Fruit fly (Drosophila melanogaster): Measurements from ENCODE around the gene CG46320.

Gene CG46320

dm6 chr3L:5768532-5769497 is 104.9 kb downstream of the CG46320 start, which contains the start of the genes Ppat-Dpck and scny:
Gene Ppat-Dpck, minus strand, starts transcription at chr3L:5768794.
Gene scny, plus strand, starts transcription at chr3L:5769002.
- TF ChIP-seq insv (optimal IDR thresholded peaks at IDR 0.05) (no peak), psq (optimal IDR thresholded peaks at IDR 0.05) (peak; percentile 65)

dm6 chr3L:5770113-5770798 is 106.3 kb downstream of the CG46320 start:
- TF ChIP-seq insv (optimal IDR thresholded peaks at IDR 0.05) (no peak), h (optimal IDR thresholded peaks at IDR 0.05) (no peak), ttk (optimal IDR thresholded peaks at IDR 0.05) (peak; percentile 24)

dm6 chr3L:5770817-5771425 is 107.0 kb downstream of the CG46320 start:
- no peak for TF ChIP-seq Sin3A (optimal IDR thresholded peaks at IDR 0.05)

- TF ChIP-seq ttk (optimal IDR thresholded peaks at IDR 0.05) = no peak
- no peak for TF ChIP-seq h (optimal IDR thresholded peaks at IDR 0.05)
- TF ChIP-seq insv (optimal IDR thresholded peaks at IDR 0.05) = no peak
- no peak for TF ChIP-seq psq (optimal IDR thresholded peaks at IDR 0.05)
- TF ChIP-seq Myc (optimal IDR thresholded peaks at IDR 0.05) = no peak
- TF ChIP-seq Sin3A (optimal IDR thresholded peaks at IDR 0.05) = no peak
These were observed 110.9 kb downstream of the CG46320 start for dm6 chr3L:5774782-5775181.

- TF ChIP-seq ttk (optimal IDR thresholded peaks at IDR 0.05) (no peak), h (optimal IDR thresholded peaks at IDR 0.05) (no peak), psq (optimal IDR thresholded peaks at IDR 0.05) (no peak), Myc (optimal IDR thresholded peaks at IDR 0.05) (no peak), Sin3A (optimal IDR thresholded peaks at IDR 0.05) (no peak), insv (optimal IDR thresholded peaks at IDR 0.05) (no peak)
These were observed 113.2 kb downstream of the CG46320 start, which contains the start of gene vito for dm6 chr3L:5777114-5777513. Gene vito, minus strand, starts transcription at chr3L:5777333.

dm6 chr3L:5779476-5780401 is 115.8 kb downstream of the CG46320 start, which contains the start of the genes Myt1, PGRP-LD and Pmi:
Gene Myt1, minus strand, starts transcription at chr3L:5779591.
Gene PGRP-LD, plus strand, starts transcription at chr3L:5780051.
Gene Pmi, plus strand, starts transcription at chr3L:5780051.
- no peak for TF ChIP-seq Sin3A (optimal IDR thresholded peaks at IDR 0.05)
- TF ChIP-seq Myc (optimal IDR thresholded peaks at IDR 0.05) = no peak
- no peak for TF ChIP-seq h (optimal IDR thresholded peaks at IDR 0.05)
- no peak for TF ChIP-seq ttk (optimal IDR thresholded peaks at IDR 0.05)
- no peak for TF ChIP-seq psq (optimal IDR thresholded peaks at IDR 0.05)
- no peak for TF ChIP-seq insv (optimal IDR thresholded peaks at IDR 0.05)

dm6 chr3L:5785237-5786062 is 121.5 kb downstream of the CG46320 start:
- TF ChIP-seq ttk (optimal IDR thresholded peaks at IDR 0.05) = no peak
- TF ChIP-seq insv (optimal IDR thresholded peaks at IDR 0.05) = no peak
- no peak for TF ChIP-seq psq (optimal IDR thresholded peaks at IDR 0.05)
- TF ChIP-seq Myc (optimal IDR thresholded peaks at IDR 0.05) = no peak
- no peak for TF ChIP-seq h (optimal IDR thresholded peaks at IDR 0.05)
- TF ChIP-seq Sin3A (optimal IDR thresholded peaks at IDR 0.05) = no peak

dm6 chr3L:5786604-5787003 is 122.7 kb downstream of the CG46320 start, which contains the start of gene Cralbp:
Gene Cralbp, minus strand, starts transcription at chr3L:5786718.
- no peak for TF ChIP-seq Myc (optimal IDR thresholded peaks at IDR 0.05)
- TF ChIP-seq Sin3A (optimal IDR thresholded peaks at IDR 0.05) = no peak
- no peak for TF ChIP-seq psq (optimal IDR thresholded peaks at IDR 0.05)
- no peak for TF ChIP-seq insv (optimal IDR thresholded peaks at IDR 0.05)
- TF ChIP-seq h (optimal IDR thresholded peaks at IDR 0.05) = no peak
- TF ChIP-seq ttk (optimal IDR thresholded peaks at IDR 0.05) = no peak

dm6 chr3L:5787476-5787875 is 123.6 kb downstream of the CG46320 start:
- TF ChIP-seq h (optimal IDR thresholded peaks at IDR 0.05) (no peak), Myc (optimal IDR thresholded peaks at IDR 0.05) (no peak), Sin3A (optimal IDR thresholded peaks at IDR 0.05) (no peak), insv (optimal IDR thresholded peaks at IDR 0.05) (no peak), psq (optimal IDR thresholded peaks at IDR 0.05) (no peak)

- TF ChIP-seq psq (optimal IDR thresholded peaks at IDR 0.05) (no peak), ttk (optimal IDR thresholded peaks at IDR 0.05) (no peak), Myc (optimal IDR thresholded peaks at IDR 0.05) (no peak), insv (optimal IDR thresholded peaks at IDR 0.05) (no peak), h (optimal IDR thresholded peaks at IDR 0.05) (no peak), Sin3A (optimal IDR thresholded peaks at IDR 0.05) (no peak)
These were observed 124.9 kb downstream of the CG46320 start for dm6 chr3L:5788823-5789222.
